Worm (Caenorhabditis elegans): ENCODE results near the gene Y102E9.3.

Gene Y102E9.3

ce11 chrIII:6736566-6736965 lies 2.2 kb upstream of the Y102E9.3 start, which contains the start of gene Y102E9.6:
Gene Y102E9.6, minus strand, starts transcription at chrIII:6736666.
- no peak for TF ChIP-seq madf-6 (GFP tag; IDR thresholded peaks at IDR 0.05)
- TF ChIP-seq nhr-27 (tag; optimal IDR thresholded peaks at IDR 0.05): no peak
- no peak for TF ChIP-seq snpc-3.4 (tag; optimal IDR thresholded peaks at IDR 0.05)
- no peak for TF ChIP-seq B0019.2 (GFP tag; conservative IDR thresholded peaks at IDR 0.05)
- no peak for TF ChIP-seq ceh-58 (GFP tag; IDR thresholded peaks at IDR 0.05)
- TF ChIP-seq sptf-2 (GFP tag; optimal IDR thresholded peaks at IDR 0.05): no peak
- TF ChIP-seq tlf-1 (GFP tag; optimal IDR thresholded peaks at IDR 0.05): no peak
- no peak for TF ChIP-seq ets-4 (GFP tag; optimal IDR thresholded peaks at IDR 0.05)
- TF ChIP-seq ztf-28 (GFP tag; IDR thresholded peaks at IDR 0.05): no peak
- TF ChIP-seq cebp-2 (GFP tag; IDR thresholded peaks at IDR 0.05): no peak
- TF ChIP-seq xnd-1 (tag; optimal IDR thresholded peaks at IDR 0.05): no peak
- TF ChIP-seq F39B2.1 (GFP tag; IDR thresholded peaks at IDR 0.05): no peak

- TF ChIP-seq atf-7 (tag; optimal IDR thresholded peaks at IDR 0.05) (no peak), mcd-1 (GFP tag; IDR thresholded peaks at IDR 0.05) (0 out of 2 replicates have a peak, but pooled peaks have one; percentile 15)
Measured at ce11 chrIII:6731285-6731684, 3.0 kb downstream of the Y102E9.3 start.

- TF ChIP-seq let-607 (tag; optimal IDR thresholded peaks at IDR 0.05) (no peak), somi-1 (GFP tag; optimal IDR thresholded peaks at IDR 0.05) (no peak), aptf-2 (GFP tag; conservative IDR thresholded peaks at IDR 0.05) (no peak), ztf-3 (GFP tag; optimal IDR thresholded peaks at IDR 0.05) (no peak), nhr-80 (tag; optimal IDR thresholded peaks at IDR 0.05) (peak; percentile 4), B0261.1 (tag; optimal IDR thresholded peaks at IDR 0.05) (no peak), nfyb-1 (GFP tag; IDR thresholded peaks at IDR 0.05) (no peak)
Measured at ce11 chrIII:6730185-6730850, 4.0 kb downstream of the Y102E9.3 start, which contains the start of the genes Y102E9.5 and odr-4. Gene Y102E9.5, minus strand, starts transcription at chrIII:6730285. Gene odr-4, plus strand, starts transcription at chrIII:6730800.

- no peak for TF ChIP-seq lin-40 (tag; optimal IDR thresholded peaks at IDR 0.05)
- no peak for TF ChIP-seq athp-1 (tag; optimal IDR thresholded peaks at IDR 0.05)
- TF ChIP-seq rpc-1 (optimal IDR thresholded peaks at IDR 0.05): no peak
- TF ChIP-seq rpc-1 (tag; optimal IDR thresholded peaks at IDR 0.05): no peak
- no peak for TF ChIP-seq lsy-27 (tag; optimal IDR thresholded peaks at IDR 0.05; ENCODE audit: borderline replicate concordance, insufficient read depth)
- no peak for TF ChIP-seq ceh-79 (tag; optimal IDR thresholded peaks at IDR 0.05)
- TF ChIP-seq Y67H2A.10 (GFP tag; conservative IDR thresholded peaks at IDR 0.05): no peak
Measured at ce11 chrIII:6725489-6725888, 8.8 kb downstream of the Y102E9.3 start, which contains the start of gene wdr-4. Gene wdr-4, plus strand, starts transcription at chrIII:6725789.

- TF ChIP-seq snpc-4 (GFP tag; optimal IDR thresholded peaks at IDR 0.05) (no peak), snpc-4 (tag; optimal IDR thresholded peaks at IDR 0.05) (no peak), dpl-1 (GFP tag; optimal IDR thresholded peaks at IDR 0.05) (no peak), ama-1 (optimal IDR thresholded peaks at IDR 0.05) (no peak), ama-1 (GFP tag; optimal IDR thresholded peaks at IDR 0.05) (no peak), attf-3 (GFP tag; conservative IDR thresholded peaks at IDR 0.05) (0 out of 2 replicates have a peak, but pooled peaks have one; percentile 43)
Measured at ce11 chrIII:6723089-6723488, 11.2 kb downstream of the Y102E9.3 start, which contains the start of gene F37A4.1. Gene F37A4.1, plus strand, starts transcription at chrIII:6723389.
